Worm (Caenorhabditis elegans) whole organism, young adult: ENCODE data around the gene elpc-4.

Experiments used
- B0035.1 ChIP-seq: sonication (generic microtip); optimal IDR thresholded peaks from 2 replicates; lab custom pipeline; 2016; ENCODE audit warnings: missing genetic modification characterization, mild to moderate bottlenecking, missing compliant biosample characterization, missing genotype, missing genetic modification reagents
- D2030.7 ChIP-seq: fragments of 200-800 bp; sonication (Bioruptor generic); IDR thresholded peaks from 2 replicates; pipeline ENCODE4 v1.3.6; 2022; ENCODE audit warnings: missing genetic modification reagents, missing genetic modification characterization, missing compliant biosample characterization
- F10E7.11 ChIP-seq: sonication (generic microtip); optimal IDR thresholded peaks from 2 replicates; lab custom pipeline; 2017; ENCODE audit warnings: mild to moderate bottlenecking, missing genetic modification characterization, moderate library complexity, missing compliant biosample characterization
- F39B2.1 ChIP-seq: fragments of 200-800 bp; sonication (Bioruptor generic); IDR thresholded peaks from 2 replicates; pipeline ENCODE4 v1.3.6; 2022; ENCODE audit warnings: missing genetic modification reagents, missing genetic modification characterization, missing compliant biosample characterization
- F49E8.2 ChIP-seq: sonication (generic microtip); optimal IDR thresholded peaks from 3 replicates; lab custom pipeline; 2017; ENCODE audit warnings: missing genetic modification characterization, mild to moderate bottlenecking, missing compliant biosample characterization, antibody characterized with exemption, moderate library complexity; ENCODE audit not compliant: insufficient read depth
- T26A5.8 ChIP-seq: sonication (generic microtip); optimal IDR thresholded peaks from 2 replicates; lab custom pipeline; 2016; ENCODE audit warnings: missing genetic modification characterization, missing compliant biosample characterization
- Y53F4B.3 ChIP-seq: fragments of 200-800 bp; sonication (Bioruptor generic); IDR thresholded peaks from 2 replicates; pipeline ENCODE4 v1.3.6; 2022; ENCODE audit warnings: missing genetic modification reagents, missing genetic modification characterization, missing compliant biosample characterization
- Y53G8AR.9 ChIP-seq: fragments of 200-800 bp; sonication (Bioruptor generic); conservative IDR thresholded peaks from 2 replicates; pipeline ENCODE4 v1.3.6; 2022; ENCODE audit warnings: missing genetic modification reagents, missing genetic modification characterization, missing compliant biosample characterization
- Y79H2A.3 ChIP-seq: fragments of 200-800 bp; sonication (Bioruptor generic); conservative IDR thresholded peaks from 2 replicates; pipeline ENCODE4 v1.3.6; 2022; ENCODE audit warnings: missing genetic modification reagents, missing genetic modification characterization, missing compliant biosample characterization
- ZK185.1 ChIP-seq: sonication (generic microtip); optimal IDR thresholded peaks from 2 replicates; lab custom pipeline; 2016; ENCODE audit warnings: mild to moderate bottlenecking, missing genetic modification characterization, missing compliant biosample characterization; ENCODE audit not compliant: poor library complexity, severe bottlenecking
- akir-1 ChIP-seq: fragments of 200-800 bp; sonication (Bioruptor generic); optimal IDR thresholded peaks from 2 replicates; lab custom pipeline; 2018; ENCODE audit warnings: mild to moderate bottlenecking, missing genetic modification characterization, moderate library complexity, missing compliant biosample characterization
- ceh-40 ChIP-seq: fragments of 200-800 bp; sonication (Bioruptor generic); IDR thresholded peaks from 2 replicates; pipeline ENCODE4 v1.3.6; 2022; ENCODE audit warnings: missing genetic modification characterization, missing compliant biosample characterization
- ceh-58 ChIP-seq: fragments of 200-800 bp; sonication (Bioruptor generic); IDR thresholded peaks from 2 replicates; pipeline ENCODE4 v1.3.6; 2022; ENCODE audit warnings: missing genetic modification characterization, missing compliant biosample characterization
- ceh-91 ChIP-seq: fragments of 200-800 bp; sonication (Bioruptor generic); IDR thresholded peaks from 2 replicates; pipeline ENCODE4 v1.3.6; 2022; ENCODE audit warnings: missing genetic modification reagents, missing genetic modification characterization, missing compliant biosample characterization
- chd-7 ChIP-seq: sonication (generic microtip); optimal IDR thresholded peaks from 2 replicates; lab custom pipeline; 2016; ENCODE audit warnings: mild to moderate bottlenecking, missing genetic modification characterization, moderate library complexity, missing compliant biosample characterization
- die-1 ChIP-seq: sonication (generic microtip); optimal IDR thresholded peaks from 2 replicates; lab custom pipeline; 2016; ENCODE audit warnings: missing genotype, mild to moderate bottlenecking, missing genetic modification characterization, missing compliant biosample characterization
- dox-1 ChIP-seq: fragments of 200-800 bp; sonication (Bioruptor generic); IDR thresholded peaks from 2 replicates; pipeline ENCODE4 v1.3.6; 2022; ENCODE audit warnings: missing genetic modification reagents, missing genetic modification characterization, missing compliant biosample characterization
- dpff-1 ChIP-seq: sonication (generic microtip); optimal IDR thresholded peaks from 2 replicates; lab custom pipeline; 2017; ENCODE audit warnings: mild to moderate bottlenecking, missing genetic modification characterization, missing compliant biosample characterization
- hrde-1 ChIP-seq: sonication (generic microtip); optimal IDR thresholded peaks from 2 replicates; lab custom pipeline; 2016; ENCODE audit warnings: missing genetic modification characterization, mild to moderate bottlenecking, missing compliant biosample characterization, moderate library complexity, missing genotype, missing genetic modification reagents, borderline replicate concordance
- lag-1 ChIP-seq: fragments of 200-800 bp; sonication (Bioruptor generic); IDR thresholded peaks from 2 replicates; pipeline ENCODE4 v1.3.6; 2022; ENCODE audit warnings: missing genetic modification reagents, missing genetic modification characterization, missing compliant biosample characterization
- let-526 ChIP-seq: fragments of 200-800 bp; sonication (Bioruptor generic); IDR thresholded peaks from 2 replicates; pipeline ENCODE4 v1.3.6; 2022; ENCODE audit warnings: missing genetic modification reagents, missing genetic modification characterization, missing compliant biosample characterization
- lin-54 ChIP-seq: fragments of 200-800 bp; sonication (Bioruptor generic); optimal IDR thresholded peaks from 2 replicates; lab custom pipeline; 2018; ENCODE audit warnings: mild to moderate bottlenecking, missing genetic modification characterization, missing compliant biosample characterization
- lir-1 ChIP-seq: fragments of 200-800 bp; sonication (Bioruptor generic); conservative IDR thresholded peaks from 2 replicates; pipeline ENCODE4 v1.3.6; 2022; ENCODE audit warnings: missing genetic modification reagents, missing genetic modification characterization, missing compliant biosample characterization
- madf-10 ChIP-seq: sonication (generic microtip); optimal IDR thresholded peaks from 2 replicates; lab custom pipeline; 2016; ENCODE audit warnings: mild to moderate bottlenecking, missing genetic modification characterization, missing compliant biosample characterization
- madf-6 ChIP-seq: fragments of 200-800 bp; sonication (Bioruptor generic); IDR thresholded peaks from 2 replicates; pipeline ENCODE4 v1.3.6; 2022; ENCODE audit warnings: missing genetic modification reagents, missing genetic modification characterization, missing compliant biosample characterization
- nfya-1 ChIP-seq: sonication (generic microtip); optimal IDR thresholded peaks from 2 replicates; lab custom pipeline; 2017; ENCODE audit warnings: antibody characterized with exemption, missing compliant biosample characterization, missing genetic modification characterization, borderline replicate concordance; ENCODE audit not compliant: insufficient read depth
- nhr-120 ChIP-seq: fragments of 200-800 bp; sonication (Bioruptor generic); IDR thresholded peaks from 2 replicates; pipeline ENCODE4 v1.3.6; 2022; ENCODE audit warnings: missing genetic modification characterization, missing compliant biosample characterization
- pbrm-1 ChIP-seq: fragments of 200-800 bp; sonication (Bioruptor generic); IDR thresholded peaks from 2 replicates; pipeline ENCODE4 v1.3.6; 2022; ENCODE audit warnings: missing genetic modification reagents, missing genetic modification characterization, missing compliant biosample characterization
- repo-1 ChIP-seq: sonication (generic microtip); optimal IDR thresholded peaks from 2 replicates; lab custom pipeline; 2017; ENCODE audit warnings: mild to moderate bottlenecking, missing genetic modification characterization, missing compliant biosample characterization
- snpc-1.1 ChIP-seq: sonication (generic microtip); optimal IDR thresholded peaks from 2 replicates; lab custom pipeline; 2017; ENCODE audit warnings: missing genetic modification characterization, mild to moderate bottlenecking, missing compliant biosample characterization, antibody characterized with exemption, moderate library complexity, missing genotype, missing genetic modification reagents; ENCODE audit not compliant: insufficient read depth
- sptf-2 ChIP-seq: fragments of 200-800 bp; sonication (Bioruptor generic); optimal IDR thresholded peaks from 2 replicates; lab custom pipeline; 2018; ENCODE audit warnings: mild to moderate bottlenecking, missing genetic modification characterization, missing compliant biosample characterization
- xnd-1 ChIP-seq: sonication (generic microtip); optimal IDR thresholded peaks from 2 replicates; lab custom pipeline; 2016; ENCODE audit warnings: missing genotype, missing genetic modification reagents, missing genetic modification characterization, missing compliant biosample characterization
- zim-3 ChIP-seq: sonication (generic microtip); optimal IDR thresholded peaks from 2 replicates; lab custom pipeline; 2017; ENCODE audit warnings: mild to moderate bottlenecking, missing genetic modification characterization, moderate library complexity, missing compliant biosample characterization
- ztf-18 ChIP-seq: sonication (generic microtip); optimal IDR thresholded peaks from 2 replicates; lab custom pipeline; 2016; ENCODE audit warnings: missing genotype, mild to moderate bottlenecking, missing genetic modification characterization, missing compliant biosample characterization
- ztf-22 ChIP-seq: fragments of 200-800 bp; sonication (Bioruptor generic); optimal IDR thresholded peaks from 2 replicates; lab custom pipeline; 2018; ENCODE audit warnings: mild to moderate bottlenecking, missing genetic modification characterization, moderate library complexity, missing compliant biosample characterization

elpc-4 gene

ce11 chrIV:7983728-7984346, 33.0 kb upstream of the elpc-4 start (continued):
- TF ChIP-seq die-1 (peak; percentile 17), akir-1 (GFP tag; lab: Kevin White, UChicago) (no peak), ZK185.1 (tag; lab: Kevin White, UChicago) (no peak), Y53G8AR.9 (peak; percentile 52; the same call in 1 of the 2 replicates), lir-1 (GFP tag; lab: Robert Waterston, UW) (no peak), lin-54 (GFP tag; lab: Kevin White, UChicago) (peak; percentile 24), F10E7.11 (tag; lab: Kevin White, UChicago) (no peak), T26A5.8 (tag; lab: Kevin White, UChicago) (peak; percentile 37), F39B2.1 (GFP tag; lab: Robert Waterston, UW) (peak; percentile 29; the same call in 1 of the 2 replicates), hrde-1 (no peak), lag-1 (GFP tag; lab: Robert Waterston, UW) (no peak), dpff-1 (tag; lab: Kevin White, UChicago) (peak; percentile 7), chd-7 (tag; lab: Kevin White, UChicago) (peak; percentile 45)

ce11 chrIV:7985737-7986136, 31.1 kb upstream of the elpc-4 start:
- TF ChIP-seq nhr-120 (no peak), ceh-40 (GFP tag; lab: Robert Waterston, UW) (no peak), ztf-22 (GFP tag; lab: Kevin White, UChicago) (no peak), ceh-58 (GFP tag; lab: Robert Waterston, UW) (no peak), madf-6 (GFP tag; lab: Robert Waterston, UW) (no peak)

- TF ChIP-seq nfya-1, result no peak
- no peak for TF ChIP-seq xnd-1 (tag; lab: Kevin White, UChicago)
- no peak for TF ChIP-seq Y79H2A.3 (GFP tag; lab: Robert Waterston, UW)
- no peak for TF ChIP-seq ceh-91 (GFP tag; lab: Robert Waterston, UW)
- no peak for TF ChIP-seq F49E8.2 (tag; lab: Kevin White, UChicago)
- no peak for TF ChIP-seq zim-3
- TF ChIP-seq snpc-1.1 (tag; lab: Kevin White, UChicago), result no peak
- no peak for TF ChIP-seq repo-1 (tag; lab: Kevin White, UChicago)
- TF ChIP-seq Y53F4B.3 (GFP tag; lab: Robert Waterston, UW), result no peak
- TF ChIP-seq D2030.7 (GFP tag; lab: Robert Waterston, UW), result no peak
- TF ChIP-seq sptf-2 (GFP tag; lab: Kevin White, UChicago), result no peak
- TF ChIP-seq ztf-18 (tag; lab: Kevin White, UChicago), result no peak
- TF ChIP-seq dox-1, result no peak
- TF ChIP-seq madf-10 (tag; lab: Kevin White, UChicago), result no peak
- TF ChIP-seq B0035.1 (tag; lab: Kevin White, UChicago), result no peak
- no peak for TF ChIP-seq pbrm-1 (GFP tag; lab: Robert Waterston, UW)
- TF ChIP-seq akir-1 (GFP tag; lab: Kevin White, UChicago), result no peak
- TF ChIP-seq let-526, result no peak
- no peak for TF ChIP-seq die-1
- TF ChIP-seq, all 124 proteins: peak for 0
Measured at ce11 chrIV:7987083-7987482, 29.7 kb upstream of the elpc-4 start, which contains the start of gene mec-17. Gene mec-17 (minus strand): TSS chrIV:7987183.
